Fruit fly (Drosophila melanogaster) whole organism, embryonic: ENCODE results near the gene CG8319.

Experiments
- CG1024 ChIP-seq: fragments of 200-800 bp; sonication (Bioruptor generic); IDR thresholded peaks from 2 replicates; pipeline ENCODE4 v1.3.6; 2022; ENCODE audit warnings: missing biosample characterization, missing genetic modification characterization
- CG12071 ChIP-seq: fragments of 200-800 bp; sonication (Bioruptor generic); optimal IDR thresholded peaks from 3 replicates; lab custom pipeline; 2018; ENCODE audit warnings: missing biosample characterization, mild to moderate bottlenecking, missing genetic modification characterization
- CG12942 ChIP-seq: fragments of 200-800 bp; sonication (Bioruptor generic); optimal IDR thresholded peaks from 3 replicates; lab custom pipeline; 2016; ENCODE audit warnings: missing biosample characterization, missing genetic modification characterization
- CG13894 ChIP-seq: fragments of 200-800 bp; sonication (Bioruptor generic); optimal IDR thresholded peaks from 3 replicates; lab custom pipeline; 2018; ENCODE audit warnings: missing biosample characterization, mild to moderate bottlenecking, missing genetic modification characterization, moderate library complexity
- CG1529 ChIP-seq: fragments of 200-800 bp; sonication (Bioruptor generic); optimal IDR thresholded peaks from 3 replicates; lab custom pipeline; 2018; ENCODE audit warnings: missing biosample characterization, missing genetic modification characterization
- CG16863 ChIP-seq: fragments of 200-800 bp; sonication (Bioruptor generic); optimal IDR thresholded peaks from 3 replicates; lab custom pipeline; 2016; ENCODE audit warnings: missing biosample characterization, missing genetic modification characterization
- CG17361 ChIP-seq: fragments of 200-800 bp; sonication (Bioruptor generic); IDR thresholded peaks from 3 replicates; pipeline ENCODE4 v1.3.6; 2022; ENCODE audit warnings: missing biosample characterization, missing genetic modification characterization
- CG17912 ChIP-seq: fragments of 200-800 bp; sonication (Bioruptor generic); optimal IDR thresholded peaks from 2 replicates; lab custom pipeline; 2018; ENCODE audit warnings: missing biosample characterization, mild to moderate bottlenecking, missing genetic modification characterization
- CG1792 ChIP-seq: fragments of 200-800 bp; sonication (Bioruptor generic); optimal IDR thresholded peaks from 2 replicates; lab custom pipeline; 2016; ENCODE audit warnings: missing biosample characterization, missing genetic modification characterization
- CG18476 ChIP-seq: fragments of 200-800 bp; sonication (Bioruptor generic); optimal IDR thresholded peaks from 2 replicates; lab custom pipeline; 2016; ENCODE audit warnings: missing biosample characterization, mild to moderate bottlenecking, missing genetic modification characterization
- CG2129 ChIP-seq: fragments of 200-800 bp; sonication (Bioruptor generic); IDR thresholded peaks from 2 replicates; pipeline ENCODE4 v1.3.6; 2022; ENCODE audit warnings: missing biosample characterization, missing genetic modification characterization; ENCODE audit not compliant: partially characterized antibody
- CG31388 ChIP-seq: fragments of 200-800 bp; sonication (Bioruptor generic); optimal IDR thresholded peaks from 2 replicates; lab custom pipeline; 2016; ENCODE audit warnings: missing biosample characterization, missing genetic modification characterization
- CG34422 ChIP-seq: fragments of 200-800 bp; sonication (Bioruptor generic); IDR thresholded peaks from 3 replicates; pipeline ENCODE4 v1.3.6; 2022; ENCODE audit warnings: missing biosample characterization, missing genetic modification characterization
- CG6175 ChIP-seq: fragments of 200-800 bp; sonication (Bioruptor generic); IDR thresholded peaks from 3 replicates; pipeline ENCODE4 v1.3.6; 2022; ENCODE audit warnings: missing biosample characterization, missing genetic modification characterization
- CG6272 ChIP-seq: fragments of 200-800 bp; sonication (Bioruptor generic); IDR thresholded peaks from 2 replicates; pipeline ENCODE4 v1.3.6; 2022; ENCODE audit warnings: missing biosample characterization, missing genetic modification characterization
- CG7271 ChIP-seq: fragments of 200-800 bp; sonication (Bioruptor generic); optimal IDR thresholded peaks from 2 replicates; lab custom pipeline; 2018; ENCODE audit warnings: missing biosample characterization, mild to moderate bottlenecking, missing genetic modification characterization, moderate library complexity
- CG7987 ChIP-seq: fragments of 200-800 bp; sonication (Bioruptor generic); optimal IDR thresholded peaks from 2 replicates; lab custom pipeline; 2018; ENCODE audit warnings: missing biosample characterization, mild to moderate bottlenecking, missing genetic modification characterization, moderate library complexity
- CG9727 ChIP-seq: fragments of 200-800 bp; sonication (Bioruptor generic); optimal IDR thresholded peaks from 3 replicates; lab custom pipeline; 2017; ENCODE audit warnings: missing biosample characterization, mild to moderate bottlenecking, missing genetic modification characterization
- Dbx ChIP-seq: fragments of 200-800 bp; sonication (Bioruptor generic); IDR thresholded peaks from 3 replicates; pipeline ENCODE4 v1.3.6; 2022; ENCODE audit warnings: missing biosample characterization, missing genetic modification characterization
- Dip3 ChIP-seq: fragments of 200-800 bp; sonication (Bioruptor generic); optimal IDR thresholded peaks from 3 replicates; lab custom pipeline; 2016; ENCODE audit warnings: missing biosample characterization, missing genetic modification characterization
- Fer3 ChIP-seq: fragments of 200-800 bp; sonication (Bioruptor generic); optimal IDR thresholded peaks from 2 replicates; lab custom pipeline; 2018; ENCODE audit warnings: missing biosample characterization, mild to moderate bottlenecking, missing genetic modification characterization, moderate library complexity
- HmgD ChIP-seq: fragments of 200-800 bp; sonication (Bioruptor generic); optimal IDR thresholded peaks from 3 replicates; lab custom pipeline; 2016; ENCODE audit warnings: missing biosample characterization, missing genetic modification characterization
- Lim3 ChIP-seq: fragments of 200-800 bp; sonication (Bioruptor generic); IDR thresholded peaks from 2 replicates; pipeline ENCODE4 v1.3.6; 2022; ENCODE audit warnings: missing biosample characterization, missing genetic modification characterization
- Med ChIP-seq: fragments of 200-800 bp; sonication (Bioruptor generic); peaks from one replicate; lab custom pipeline; 2016; ENCODE audit warnings: missing biosample characterization, missing genetic modification characterization, mild to moderate bottlenecking, inconsistent platforms, moderate library complexity
- Meics ChIP-seq: fragments of 200-800 bp; sonication (Bioruptor generic); optimal IDR thresholded peaks from 2 replicates; lab custom pipeline; 2017; ENCODE audit warnings: missing biosample characterization, mild to moderate bottlenecking, missing genetic modification characterization
- NK7.1 ChIP-seq: fragments of 200-800 bp; sonication (Bioruptor generic); optimal IDR thresholded peaks from 3 replicates; lab custom pipeline; 2016; ENCODE audit warnings: missing biosample characterization, missing genetic modification characterization
- Nf-YA ChIP-seq: fragments of 200-800 bp; sonication (Bioruptor generic); IDR thresholded peaks from 2 replicates; pipeline ENCODE4 v1.3.6; 2022; ENCODE audit warnings: missing biosample characterization, missing genetic modification characterization
- Ssrp ChIP-seq: fragments of 200-800 bp; sonication (Bioruptor generic); optimal IDR thresholded peaks from 2 replicates; lab custom pipeline; 2018; ENCODE audit warnings: missing biosample characterization, mild to moderate bottlenecking, missing genetic modification characterization, moderate library complexity
- Xbp1 ChIP-seq: fragments of 200-800 bp; sonication (Bioruptor generic); optimal IDR thresholded peaks from 3 replicates; lab custom pipeline; 2016; ENCODE audit warnings: missing biosample characterization, mild to moderate bottlenecking, missing genetic modification characterization
- ac ChIP-seq: fragments of 200-800 bp; sonication (Bioruptor generic); optimal IDR thresholded peaks from 3 replicates; lab custom pipeline; 2017; ENCODE audit warnings: missing biosample characterization, mild to moderate bottlenecking, missing genetic modification characterization
- bbx ChIP-seq: fragments of 200-800 bp; sonication (Bioruptor generic); IDR thresholded peaks from 2 replicates; pipeline ENCODE4 v1.3.6; 2022; ENCODE audit warnings: missing biosample characterization, missing genetic modification characterization; ENCODE audit not compliant: partially characterized antibody
- bcd ChIP-seq: fragments of 200-800 bp; sonication (Bioruptor generic); optimal IDR thresholded peaks from 2 replicates; lab custom pipeline; 2017; ENCODE audit warnings: missing biosample characterization, mild to moderate bottlenecking, missing genetic modification characterization
- cato ChIP-seq: fragments of 200-800 bp; sonication (Bioruptor generic); optimal IDR thresholded peaks from 2 replicates; lab custom pipeline; 2016; ENCODE audit warnings: missing biosample characterization, missing genetic modification characterization, borderline replicate concordance
- chinmo ChIP-seq: fragments of 200-800 bp; sonication (Bioruptor generic); IDR thresholded peaks from 4 replicates; pipeline ENCODE4 v1.3.6; 2022; ENCODE audit warnings: missing biosample characterization, missing genetic modification characterization; ENCODE audit not compliant: partially characterized antibody
- dpn ChIP-seq, 2 experiments: fragments of 200-800 bp; sonication (Bioruptor generic); optimal IDR thresholded peaks; 3 replicates each; lab custom pipeline; 2016; ENCODE audit warnings: missing biosample characterization in 2 of 2, missing genetic modification characterization in 2 of 2
- ewg ChIP-seq: fragments of 200-800 bp; sonication (Bioruptor generic); optimal IDR thresholded peaks from 3 replicates; lab custom pipeline; 2017; ENCODE audit warnings: mild to moderate bottlenecking, missing biosample characterization, missing genetic modification reagents, missing genetic modification characterization
- inv ChIP-seq: fragments of 200-800 bp; sonication (Bioruptor generic); IDR thresholded peaks from 2 replicates; pipeline ENCODE4 v1.3.6; 2022; ENCODE audit warnings: missing biosample characterization, missing genetic modification characterization; ENCODE audit not compliant: partially characterized antibody
- kah ChIP-seq: fragments of 200-800 bp; sonication (Bioruptor generic); optimal IDR thresholded peaks from 2 replicates; lab custom pipeline; 2018; ENCODE audit warnings: missing biosample characterization, mild to moderate bottlenecking, missing genetic modification characterization
- ken ChIP-seq: fragments of 200-800 bp; sonication (Bioruptor generic); IDR thresholded peaks from 3 replicates; pipeline ENCODE4 v1.3.6; 2022; ENCODE audit warnings: missing biosample characterization, missing genetic modification characterization
- kni ChIP-seq: fragments of 200-800 bp; sonication (Bioruptor generic); optimal IDR thresholded peaks from 3 replicates; lab custom pipeline; 2017; ENCODE audit warnings: mild to moderate bottlenecking, missing biosample characterization, missing genetic modification reagents, missing genetic modification characterization
- nau ChIP-seq: fragments of 200-800 bp; sonication (Bioruptor generic); optimal IDR thresholded peaks from 3 replicates; lab custom pipeline; 2017; ENCODE audit warnings: missing biosample characterization, mild to moderate bottlenecking, missing genetic modification characterization, missing genetic modification reagents
- nom ChIP-seq: fragments of 200-800 bp; sonication (Bioruptor generic); optimal IDR thresholded peaks from 2 replicates; lab custom pipeline; 2017; ENCODE audit warnings: missing biosample characterization, missing genetic modification characterization, mild to moderate bottlenecking, moderate library complexity, missing genetic modification reagents
- oc ChIP-seq: fragments of 200-800 bp; sonication (Bioruptor generic); optimal IDR thresholded peaks from 2 replicates; lab custom pipeline; 2018; ENCODE audit warnings: missing biosample characterization, mild to moderate bottlenecking, missing genetic modification characterization, moderate library complexity
- pb ChIP-seq: fragments of 200-800 bp; sonication (Bioruptor generic); optimal IDR thresholded peaks from 3 replicates; lab custom pipeline; 2016; ENCODE audit warnings: missing biosample characterization, missing genetic modification characterization
- ranshi ChIP-seq: fragments of 200-800 bp; sonication (Bioruptor generic); IDR thresholded peaks from 2 replicates; pipeline ENCODE4 v1.3.6; 2022; ENCODE audit warnings: missing biosample characterization, missing genetic modification characterization
- ro ChIP-seq: fragments of 200-800 bp; sonication (Bioruptor generic); IDR thresholded peaks from 2 replicates; pipeline ENCODE4 v1.3.6; 2022; ENCODE audit warnings: missing biosample characterization, missing genetic modification characterization
- slou ChIP-seq: fragments of 200-800 bp; sonication (Bioruptor generic); optimal IDR thresholded peaks from 3 replicates; lab custom pipeline; 2016; ENCODE audit warnings: missing biosample characterization, missing genetic modification characterization
- so ChIP-seq: fragments of 200-800 bp; sonication (Bioruptor generic); IDR thresholded peaks from 3 replicates; pipeline ENCODE4 v1.3.6; 2022; ENCODE audit warnings: missing biosample characterization, missing genetic modification characterization
- ssp ChIP-seq: fragments of 200-800 bp; sonication (Bioruptor generic); IDR thresholded peaks from 2 replicates; pipeline ENCODE4 v1.3.6; 2022; ENCODE audit warnings: missing biosample characterization, missing genetic modification characterization
- tgo ChIP-seq: fragments of 200-800 bp; sonication (Bioruptor generic); IDR thresholded peaks from 3 replicates; pipeline ENCODE4 v1.3.6; 2022; ENCODE audit warnings: missing biosample characterization, missing genetic modification characterization
- trem ChIP-seq: fragments of 200-800 bp; optimal IDR thresholded peaks from 3 replicates; lab custom pipeline; 2019; ENCODE audit warnings: missing biosample characterization, mild to moderate bottlenecking, missing genetic modification characterization, moderate library complexity

CG8319 gene

dm6 chr3R:9613124-9613523, 14.0 kb upstream of the CG8319 start (continued):
- TF ChIP-seq Meics (GFP tag; lab: Kevin White, UChicago) (peak; percentile 69), ro (GFP tag; lab: Robert Waterston, UW) (no peak), CG7271 (tag; lab: Kevin White, UChicago) (no peak), HmgD (GFP tag; lab: Kevin White, UChicago) (no peak), inv (GFP tag; lab: Robert Waterston, UW) (no peak), Fer3 (tag; lab: Kevin White, UChicago) (peak; percentile 62), CG34422 (GFP tag; lab: Robert Waterston, UW) (0 out of 3 replicates have a peak, but pooled peaks have one; percentile 25), CG31388 (GFP tag; lab: Kevin White, UChicago) (peak; percentile 13), nom (GFP tag; lab: Kevin White, UChicago) (no peak), dpn (GFP tag; optimal IDR thresholded peaks at IDR 0.05; lab: Kevin White, UChicago) (peak; percentile 57 to 70), bbx (GFP tag; lab: Robert Waterston, UW) (no peak), Lim3 (no peak), ranshi (peak; percentile 68; the same call in 1 of the 2 replicates), CG13894 (tag; lab: Kevin White, UChicago) (peak; percentile 37), CG7987 (GFP tag; lab: Kevin White, UChicago) (peak; percentile 20), tgo (GFP tag; lab: Robert Waterston, UW) (peak; percentile 66), ssp (GFP tag; lab: Robert Waterston, UW) (peak; percentile 54), kah (GFP tag; lab: Kevin White, UChicago) (no peak), NK7.1 (GFP tag; lab: Kevin White, UChicago) (peak; percentile 44), trem (tag; lab: Kevin White, UChicago) (no peak), CG1024 (GFP tag; lab: Robert Waterston, UW) (peak; percentile 65), oc (no peak), Dip3 (peak; percentile 31), ewg (GFP tag; lab: Kevin White, UChicago) (peak; percentile 65), ken (GFP tag; lab: Robert Waterston, UW) (0 out of 3 replicates have a peak, but pooled peaks have one; percentile 5), Ssrp (peak; percentile 16), CG6272 (GFP tag; lab: Robert Waterston, UW) (no peak), Med (GFP tag; lab: Kevin White, UChicago) (peak; percentile 96), Xbp1 (peak; percentile 70), pb (GFP tag; lab: Kevin White, UChicago) (peak; percentile 22), CG16863 (peak; percentile 36), kni (GFP tag; lab: Kevin White, UChicago) (no peak), so (0 out of 3 replicates have a peak, but pooled peaks have one; percentile 51), CG12942 (GFP tag; lab: Kevin White, UChicago) (peak; percentile 24), CG1529 (no peak), CG1792 (GFP tag; lab: Kevin White, UChicago) (peak; percentile 59), bcd (GFP tag; lab: Kevin White, UChicago) (peak; percentile 55), CG12071 (GFP tag; lab: Kevin White, UChicago) (peak; percentile 67), CG2129 (GFP tag; lab: Robert Waterston, UW) (no peak), chinmo (GFP tag; lab: Robert Waterston, UW) (no peak), nau (GFP tag; lab: Kevin White, UChicago) (peak; percentile 18), Dbx (GFP tag; lab: Robert Waterston, UW) (peak; percentile 58; the same call in 1 of the 3 replicates), cato (GFP tag; lab: Kevin White, UChicago) (no peak), Nf-YA (GFP tag; lab: Robert Waterston, UW) (peak; percentile 44; the same call in 1 of the 2 replicates), CG9727 (GFP tag; lab: Kevin White, UChicago) (peak; percentile 55), CG6175 (GFP tag; lab: Robert Waterston, UW) (no peak), CG18476 (GFP tag; lab: Kevin White, UChicago) (peak; percentile 59), ac (GFP tag; lab: Kevin White, UChicago) (no peak), CG17912 (GFP tag; lab: Kevin White, UChicago) (no peak), CG17361 (peak; percentile 48; the same call in 1 of the 3 replicates), slou (GFP tag; lab: Kevin White, UChicago) (no peak)
